Worm (Caenorhabditis elegans) whole organism, L4/young adult: Measurements from ENCODE around the gene Y53G8AL.3.

ENCODE experiments used
- W03F9.2 ChIP-seq: fragments of 150-350 bp; optimal IDR thresholded peaks from 2 replicates; lab custom pipeline; 2014; ENCODE audit warnings: missing biosample characterization, missing genetic modification characterization
- dao-5 ChIP-seq: sonication (generic microtip); optimal IDR thresholded peaks from 2 replicates; lab custom pipeline; 2016; ENCODE audit warnings: missing genotype, missing genetic modification characterization, moderate library complexity, missing compliant biosample characterization
- him-1 ChIP-seq: sonication (generic microtip); optimal IDR thresholded peaks from 2 replicates; lab custom pipeline; 2016; ENCODE audit warnings: missing genotype, missing genetic modification reagents, missing genetic modification characterization, missing compliant biosample characterization

Gene Y53G8AL.3

DNA sequence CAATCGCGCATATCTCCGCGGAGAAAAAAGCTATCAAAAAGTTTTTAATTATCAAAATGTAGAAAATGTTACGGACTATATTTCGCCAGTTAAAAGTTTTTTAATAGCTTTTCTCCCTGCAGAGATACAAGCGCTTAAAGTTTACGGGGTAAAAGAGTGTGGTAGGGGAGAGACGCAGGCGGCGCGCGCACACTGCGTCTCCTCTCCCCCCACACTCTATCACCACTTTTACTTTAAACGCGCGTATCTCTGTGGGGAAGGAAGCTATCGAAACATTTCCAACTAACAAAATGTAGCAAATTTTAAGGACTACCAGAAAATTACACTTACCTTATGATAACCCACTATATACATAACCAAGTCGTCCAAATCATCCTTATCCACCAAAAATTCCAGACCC is 49.4 kb downstream of the Y53G8AL.3 start:
- TF ChIP-seq him-1 (tag; lab: Kevin White, UChicago): no peak
- no peak for TF ChIP-seq W03F9.2
- no peak for TF ChIP-seq dao-5 (tag; lab: Kevin White, UChicago)
